Worm (Caenorhabditis elegans) whole organism, mixed stage, embryonic: Measurements from ENCODE around the gene F38H4.4.

ENCODE experiments used
- M03D4.4 ChIP-seq: sonication (generic microtip); optimal IDR thresholded peaks from 2 replicates; lab custom pipeline; 2017; ENCODE audit warnings: mild to moderate bottlenecking, missing genetic modification characterization, missing compliant biosample characterization
- bed-3 ChIP-seq: fragments of 200-800 bp; sonication (Bioruptor generic); optimal IDR thresholded peaks from 3 replicates; lab custom pipeline; 2018; ENCODE audit warnings: mild to moderate bottlenecking, missing genetic modification characterization, moderate library complexity, missing compliant biosample characterization
- ceh-39 ChIP-seq: fragments of 150-350 bp; optimal IDR thresholded peaks from 2 replicates; lab custom pipeline; 2014; ENCODE audit warnings: missing biosample characterization, missing genetic modification characterization
- ceh-43 ChIP-seq: fragments of 200-800 bp; sonication (Bioruptor generic); optimal IDR thresholded peaks from 2 replicates; lab custom pipeline; 2018; ENCODE audit warnings: mild to moderate bottlenecking, missing genetic modification characterization, moderate library complexity, missing compliant biosample characterization
- ceh-83 ChIP-seq: fragments of 200-800 bp; sonication (Bioruptor generic); optimal IDR thresholded peaks from 2 replicates; lab custom pipeline; 2018; ENCODE audit warnings: mild to moderate bottlenecking, missing genetic modification characterization, missing compliant biosample characterization
- ces-1 ChIP-seq: fragments of 150-350 bp; optimal IDR thresholded peaks from 2 replicates; lab custom pipeline; 2014; ENCODE audit warnings: missing biosample characterization, missing genetic modification reagents, missing genetic modification characterization
- cnd-1 ChIP-seq: fragments of 200-800 bp; sonication (Bioruptor generic); optimal IDR thresholded peaks from 2 replicates; lab custom pipeline; 2018; ENCODE audit warnings: mild to moderate bottlenecking, missing genetic modification characterization, missing compliant biosample characterization
- elt-1 ChIP-seq: sonication (generic microtip); optimal IDR thresholded peaks from 2 replicates; lab custom pipeline; 2017; ENCODE audit warnings: missing genetic modification characterization, mild to moderate bottlenecking, missing compliant biosample characterization, antibody characterized with exemption, moderate library complexity, borderline replicate concordance; ENCODE audit not compliant: insufficient read depth
- elt-3 ChIP-seq: fragments of 150-350 bp; optimal IDR thresholded peaks from 2 replicates; lab custom pipeline; 2014; ENCODE audit warnings: missing biosample characterization, missing genetic modification characterization
- flh-1 ChIP-seq: fragments of 200-800 bp; sonication (Bioruptor generic); optimal IDR thresholded peaks from 2 replicates; lab custom pipeline; 2018; ENCODE audit warnings: mild to moderate bottlenecking, missing genetic modification characterization, moderate library complexity, missing compliant biosample characterization
- ham-2 ChIP-seq: fragments of 200-800 bp; sonication (Bioruptor generic); optimal IDR thresholded peaks from 2 replicates; lab custom pipeline; 2018; ENCODE audit warnings: mild to moderate bottlenecking, missing genetic modification characterization, missing compliant biosample characterization
- hlh-1 ChIP-seq: fragments of 150-350 bp; optimal IDR thresholded peaks from 2 replicates; lab custom pipeline; 2014; ENCODE audit warnings: missing biosample characterization, missing genetic modification reagents, missing genetic modification characterization
- lin-13 ChIP-seq: fragments of 150-350 bp; optimal IDR thresholded peaks from 2 replicates; lab custom pipeline; 2014; ENCODE audit warnings: missing biosample characterization, missing genetic modification characterization
- lin-32 ChIP-seq: fragments of 200-800 bp; sonication (Bioruptor generic); optimal IDR thresholded peaks from 2 replicates; lab custom pipeline; 2018; ENCODE audit warnings: mild to moderate bottlenecking, missing genetic modification characterization, missing compliant biosample characterization
- lsy-2 ChIP-seq: fragments of 150-350 bp; optimal IDR thresholded peaks from 2 replicates; lab custom pipeline; 2014; ENCODE audit warnings: missing biosample characterization, missing genetic modification characterization
- mab-5 ChIP-seq: fragments of 150-350 bp; optimal IDR thresholded peaks from 2 replicates; lab custom pipeline; 2014; ENCODE audit warnings: missing biosample characterization, missing genetic modification characterization
- mep-1 ChIP-seq: fragments of 150-350 bp; optimal IDR thresholded peaks from 2 replicates; lab custom pipeline; 2017; ENCODE audit warnings: missing biosample characterization, missing genetic modification reagents, missing genetic modification characterization, inconsistent platforms
- mls-2 ChIP-seq: sonication (generic microtip); optimal IDR thresholded peaks from 2 replicates; lab custom pipeline; 2016; ENCODE audit warnings: mild to moderate bottlenecking, missing genetic modification characterization, moderate library complexity, missing compliant biosample characterization
- nhr-12 ChIP-seq: fragments of 150-350 bp; optimal IDR thresholded peaks from 2 replicates; lab custom pipeline; 2014; ENCODE audit warnings: missing biosample characterization, missing genetic modification characterization
- nhr-2 ChIP-seq: fragments of 150-350 bp; optimal IDR thresholded peaks from 2 replicates; lab custom pipeline; 2014; ENCODE audit warnings: missing biosample characterization, missing genetic modification characterization
- nhr-237 ChIP-seq: fragments of 150-350 bp; optimal IDR thresholded peaks from 2 replicates; lab custom pipeline; 2014; ENCODE audit warnings: missing biosample characterization, missing genetic modification characterization
- nhr-28 ChIP-seq: fragments of 150-350 bp; optimal IDR thresholded peaks from 2 replicates; lab custom pipeline; 2014; ENCODE audit warnings: missing biosample characterization, missing genetic modification characterization
- nhr-76 ChIP-seq: sonication (generic microtip); optimal IDR thresholded peaks from 2 replicates; lab custom pipeline; 2017; ENCODE audit warnings: missing biosample characterization, missing genetic modification characterization
- pha-4 ChIP-seq: fragments of 150-350 bp; optimal IDR thresholded peaks from 2 replicates; lab custom pipeline; 2018; ENCODE audit warnings: missing biosample characterization, missing genetic modification reagents, missing genetic modification characterization
- sem-2 ChIP-seq: fragments of 200-800 bp; sonication (Bioruptor generic); optimal IDR thresholded peaks from 2 replicates; lab custom pipeline; 2018; ENCODE audit warnings: mild to moderate bottlenecking, missing genetic modification characterization, missing compliant biosample characterization
- snpc-4 ChIP-seq: fragments of 150-350 bp; optimal IDR thresholded peaks from 2 replicates; lab custom pipeline; 2014; ENCODE audit warnings: missing biosample characterization, missing genetic modification characterization
- sptf-1 ChIP-seq: sonication (generic microtip); optimal IDR thresholded peaks from 2 replicates; lab custom pipeline; 2017; ENCODE audit warnings: mild to moderate bottlenecking, missing genetic modification characterization, moderate library complexity, missing compliant biosample characterization
- tbx-8 ChIP-seq: fragments of 200-800 bp; sonication (Bioruptor generic); optimal IDR thresholded peaks from 2 replicates; lab custom pipeline; 2018; ENCODE audit warnings: mild to moderate bottlenecking, missing genetic modification characterization, moderate library complexity, missing compliant biosample characterization
- unc-120 ChIP-seq: sonication (generic microtip); optimal IDR thresholded peaks from 2 replicates; lab custom pipeline; 2017; ENCODE audit warnings: missing genetic modification characterization, missing compliant biosample characterization; ENCODE audit not compliant: poor library complexity, severe bottlenecking
- unc-39 ChIP-seq: fragments of 150-350 bp; optimal IDR thresholded peaks from 2 replicates; lab custom pipeline; 2014; ENCODE audit warnings: missing biosample characterization, missing genetic modification characterization
- unc-62 ChIP-seq: fragments of 150-350 bp; optimal IDR thresholded peaks from 2 replicates; lab custom pipeline; 2014; ENCODE audit warnings: missing biosample characterization, missing genetic modification reagents, missing genetic modification characterization
- zip-8 ChIP-seq: fragments of 150-350 bp; optimal IDR thresholded peaks from 2 replicates; lab custom pipeline; 2014; ENCODE audit warnings: missing biosample characterization, missing genetic modification characterization
- ztf-11 ChIP-seq: fragments of 150-350 bp; optimal IDR thresholded peaks from 2 replicates; lab custom pipeline; 2014; ENCODE audit warnings: missing biosample characterization, missing genetic modification characterization

Gene F38H4.4

DNA sequence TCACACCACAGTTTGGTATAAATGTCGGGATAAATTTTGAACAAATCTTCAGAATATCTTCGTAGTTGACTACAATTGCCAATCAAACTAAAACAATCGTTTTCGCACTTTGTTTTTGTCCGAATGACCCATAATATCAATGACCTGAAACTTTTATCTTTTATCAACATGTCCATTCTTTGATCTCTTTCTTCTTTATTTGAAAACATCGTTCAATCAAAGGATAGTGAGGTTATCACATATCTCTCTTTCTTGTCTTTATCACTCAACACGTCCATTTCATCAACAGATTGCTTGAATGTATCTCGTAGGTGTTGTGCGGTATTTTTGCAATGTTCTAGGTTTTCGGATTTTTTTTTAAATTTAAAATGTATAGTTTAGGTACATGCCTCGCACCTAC is 39.0 kb upstream of the F38H4.4 start:
- TF ChIP-seq nhr-237 (tag; lab: Kevin White, UChicago) (no peak), sptf-1 (tag; lab: Kevin White, UChicago) (no peak), ces-1 (GFP tag; lab: Kevin White, UChicago) (no peak), sem-2 (GFP tag; lab: Kevin White, UChicago) (no peak), nhr-28 (tag; lab: Kevin White, UChicago) (no peak), elt-3 (tag; lab: Kevin White, UChicago) (peak; percentile 40), snpc-4 (tag; lab: Kevin White, UChicago) (no peak), ztf-11 (no peak)

DNA sequence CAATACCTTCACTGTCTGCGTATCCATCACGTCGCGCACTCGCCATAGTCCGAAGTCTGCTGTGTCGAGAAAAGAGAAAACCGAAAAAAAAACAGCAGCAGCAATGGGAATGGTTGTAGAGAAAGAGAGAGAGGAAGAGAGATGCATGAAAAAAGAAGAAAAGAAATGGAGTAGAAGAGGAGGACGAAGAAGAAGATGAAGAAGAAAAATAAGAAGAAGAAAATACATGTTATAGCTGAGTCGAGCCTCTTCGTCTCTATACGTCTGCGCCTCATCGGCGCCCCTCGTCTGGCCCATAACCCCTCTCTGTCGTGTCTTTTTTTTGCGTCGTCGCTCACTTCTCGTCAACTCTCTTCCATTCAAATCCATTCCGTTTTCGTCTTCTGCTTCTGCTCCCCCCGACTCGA is 38.4 kb upstream of the F38H4.4 start:
- TF ChIP-seq mep-1 (tag; lab: Kevin White, UChicago) (peak; percentile 31), sptf-1 (tag; lab: Kevin White, UChicago) (no peak), nhr-12 (tag; lab: Kevin White, UChicago) (no peak), ces-1 (GFP tag; lab: Kevin White, UChicago) (peak; percentile 61), flh-1 (GFP tag; lab: Kevin White, UChicago) (no peak), unc-120 (tag; lab: Kevin White, UChicago) (peak; percentile 77), lin-32 (no peak), nhr-237 (tag; lab: Kevin White, UChicago) (peak; percentile 29), unc-62 (GFP tag; lab: Kevin White, UChicago) (peak; percentile 42)

DNA sequence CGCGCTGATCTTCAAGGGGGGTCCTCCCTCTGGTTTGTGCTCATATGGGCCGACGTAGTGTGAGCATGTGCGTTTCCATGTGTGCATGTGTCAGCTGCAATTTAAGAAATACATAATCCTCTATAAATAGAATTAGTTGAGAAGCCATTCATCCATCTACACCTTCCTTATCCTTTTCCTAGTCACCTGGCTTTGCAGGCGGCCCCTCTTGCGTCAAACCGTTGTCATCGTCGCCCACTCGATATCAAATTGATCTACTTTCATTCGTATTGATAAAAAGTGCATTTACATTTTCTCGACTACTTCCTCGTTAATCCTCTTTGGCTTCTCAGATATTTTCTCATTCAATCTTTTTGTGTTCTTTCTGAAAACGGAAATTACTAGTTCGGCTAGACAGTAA is 36.0 kb upstream of the F38H4.4 start:
- TF ChIP-seq snpc-4 (tag; lab: Kevin White, UChicago): no peak
- TF ChIP-seq lin-32: no peak

DNA sequence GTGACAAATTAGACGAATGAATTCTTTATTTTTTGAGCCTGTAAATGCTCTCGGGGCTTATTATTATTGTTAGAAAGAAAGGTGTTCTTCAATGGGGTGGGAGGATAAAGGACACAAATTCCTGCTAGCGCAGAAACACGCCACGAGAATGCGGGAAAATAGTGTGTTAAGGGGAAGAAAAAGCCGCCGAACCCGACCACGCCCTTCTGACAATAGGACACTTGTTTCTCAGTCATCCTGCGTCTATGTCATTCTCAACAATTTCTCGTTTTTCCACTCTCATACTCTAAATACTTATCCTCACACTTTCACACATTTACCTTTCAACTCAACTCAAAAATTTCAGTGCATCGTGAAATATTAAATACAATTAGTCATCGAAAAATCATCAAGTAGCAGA is 34.2 kb upstream of the F38H4.4 start, which contains the start of gene M117.1:
Gene M117.1 (plus strand): TSS at position 347 of the 400 bp plus-strand sequence.
- TF ChIP-seq bed-3 (GFP tag; lab: Kevin White, UChicago) (no peak), elt-1 (tag; lab: Kevin White, UChicago) (no peak), nhr-12 (tag; lab: Kevin White, UChicago) (no peak), ceh-39 (tag; lab: Kevin White, UChicago) (no peak), hlh-1 (tag; lab: Kevin White, UChicago) (peak; percentile 34), unc-39 (no peak), ceh-43 (GFP tag; lab: Kevin White, UChicago) (no peak), tbx-8 (GFP tag; lab: Kevin White, UChicago) (no peak)

DNA sequence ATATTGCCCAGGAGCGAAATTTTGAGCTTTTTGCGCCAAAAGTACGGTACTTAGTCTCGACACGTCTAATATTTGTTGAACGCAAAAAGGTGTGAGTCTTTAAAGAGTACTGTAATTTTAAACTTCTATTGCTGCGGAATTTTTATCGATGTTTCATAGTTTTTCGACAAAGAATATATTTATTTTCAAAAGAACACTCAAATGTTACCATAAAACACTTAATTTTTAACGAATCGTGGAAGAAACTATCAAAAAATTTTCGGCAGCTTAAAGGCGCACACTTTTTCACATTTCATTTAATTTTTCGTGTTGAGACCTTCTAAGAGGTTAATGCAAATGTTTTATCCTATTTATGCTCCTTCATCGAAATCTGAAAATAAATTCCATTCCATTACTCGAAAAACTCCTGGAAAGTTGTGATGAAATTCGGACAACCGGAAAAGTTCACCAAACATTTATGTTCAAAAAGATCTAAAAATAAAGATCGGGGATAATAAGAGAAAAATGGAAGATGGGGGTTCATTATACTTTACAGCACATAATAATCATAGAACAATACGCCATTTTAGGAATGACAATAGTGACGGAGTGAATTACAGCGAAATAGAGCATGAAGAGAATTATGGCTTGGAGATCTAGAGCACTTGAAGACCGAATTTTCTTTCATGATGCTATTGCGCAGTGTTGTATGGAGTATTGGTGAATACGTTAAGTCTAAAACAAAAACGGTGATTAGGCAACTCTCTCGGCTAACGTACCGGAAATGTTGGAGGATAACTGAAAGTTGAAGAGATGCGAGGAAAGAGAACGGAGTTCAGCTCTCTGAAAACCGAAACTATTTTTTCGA is 27.8 kb upstream of the F38H4.4 start:
- TF ChIP-seq M03D4.4 (no peak), mls-2 (tag; lab: Kevin White, UChicago) (peak; percentile 17)

DNA sequence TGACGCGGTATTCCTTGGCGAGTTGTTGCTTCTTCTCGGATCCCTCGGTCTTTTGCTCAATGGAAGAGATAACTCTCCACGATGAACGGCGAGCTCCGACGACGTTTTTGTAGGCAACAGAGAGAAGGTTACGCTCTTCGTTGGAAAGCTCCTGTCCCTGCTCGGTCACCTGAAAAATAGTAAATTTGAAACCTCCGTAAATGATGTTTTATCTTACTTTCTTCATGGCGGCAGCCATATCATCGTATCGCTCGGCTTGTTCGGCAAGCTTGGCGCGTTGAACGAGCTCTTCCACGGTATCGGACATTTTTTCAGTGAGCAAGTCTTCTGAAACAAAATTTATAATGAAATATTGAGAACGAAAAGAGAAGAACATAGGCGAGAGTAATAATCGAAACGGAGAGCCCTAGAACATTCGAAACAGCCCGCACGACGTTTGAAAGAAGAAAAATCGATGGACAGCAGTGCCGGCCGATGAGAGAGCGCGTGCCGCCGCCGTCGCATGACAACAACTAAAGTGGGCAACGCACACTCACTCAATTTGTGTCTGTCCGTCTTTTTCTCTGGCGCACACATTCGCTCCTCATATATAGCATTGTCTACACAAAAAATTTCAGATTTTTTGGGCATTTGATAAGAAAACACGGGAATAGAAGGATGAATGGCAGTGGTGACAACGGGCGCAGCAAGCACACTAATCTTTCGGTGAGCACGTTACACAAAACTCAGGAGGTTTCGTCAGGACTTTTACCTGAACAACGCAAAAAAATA is 26.3 kb upstream of the F38H4.4 start, which contains the start of the genes par-5 and M117.3:
Gene par-5 (minus strand): TSS at position 334 of the 771 bp plus-strand sequence.
Gene M117.3 (plus strand): TSS at position 616 of the 771 bp plus-strand sequence.
- TF ChIP-seq ceh-83 (GFP tag; lab: Kevin White, UChicago): no peak
- peak; percentile 29 for TF ChIP-seq sptf-1 (tag; lab: Kevin White, UChicago)
- no peak for TF ChIP-seq bed-3 (GFP tag; lab: Kevin White, UChicago)
- no peak for TF ChIP-seq M03D4.4
- no peak for TF ChIP-seq nhr-2 (tag; lab: Kevin White, UChicago)
- no peak for TF ChIP-seq ceh-43 (GFP tag; lab: Kevin White, UChicago)
- TF ChIP-seq unc-39: no peak
- TF ChIP-seq sem-2 (GFP tag; lab: Kevin White, UChicago): no peak
- no peak for TF ChIP-seq nhr-28 (tag; lab: Kevin White, UChicago)
- TF ChIP-seq hlh-1 (tag; lab: Kevin White, UChicago): no peak
- no peak for TF ChIP-seq elt-3 (tag; lab: Kevin White, UChicago)
- TF ChIP-seq ceh-39 (tag; lab: Kevin White, UChicago): no peak
- no peak for TF ChIP-seq mab-5 (tag; lab: Kevin White, UChicago)
- peak; percentile 9 for TF ChIP-seq unc-62 (GFP tag; lab: Kevin White, UChicago)
- no peak for TF ChIP-seq flh-1 (GFP tag; lab: Kevin White, UChicago)
- TF ChIP-seq ces-1 (GFP tag; lab: Kevin White, UChicago): peak; percentile 81
- TF ChIP-seq tbx-8 (GFP tag; lab: Kevin White, UChicago): no peak
- no peak for TF ChIP-seq snpc-4 (tag; lab: Kevin White, UChicago)
- no peak for TF ChIP-seq zip-8 (tag; lab: Kevin White, UChicago)
- TF ChIP-seq ham-2 (GFP tag; lab: Kevin White, UChicago): no peak
- no peak for TF ChIP-seq ztf-11
- peak; percentile 73 for TF ChIP-seq unc-120 (tag; lab: Kevin White, UChicago)
- no peak for TF ChIP-seq lin-13 (tag; lab: Kevin White, UChicago)
- peak; percentile 28 for TF ChIP-seq lsy-2 (tag; lab: Kevin White, UChicago)
- TF ChIP-seq nhr-76 (tag; lab: Kevin White, UChicago): no peak
- no peak for TF ChIP-seq pha-4 (tag; lab: Kevin White, UChicago)
- peak; percentile 49 for TF ChIP-seq cnd-1 (tag; lab: Kevin White, UChicago)
- no peak for TF ChIP-seq nhr-12 (tag; lab: Kevin White, UChicago)
- no peak for TF ChIP-seq elt-1 (tag; lab: Kevin White, UChicago)
- TF ChIP-seq lin-32: no peak
